Fruit fly (Drosophila melanogaster): Measurements from ENCODE around the gene CG33272.

CG33272 gene

dm6 chr3L:11485956-11486609, 24.3 kb downstream of the CG33272 start (continued):
- TF ChIP-seq CG3065 (GFP tag; optimal IDR thresholded peaks at IDR 0.05) (no peak), CG10209 (GFP tag; optimal IDR thresholded peaks at IDR 0.05) (no peak), CG2199 (GFP tag; IDR thresholded peaks at IDR 0.05) (0 out of 3 replicates have a peak, but pooled peaks have one; percentile 11), bcd (GFP tag; optimal IDR thresholded peaks at IDR 0.05) (no peak), pb (GFP tag; optimal IDR thresholded peaks at IDR 0.05) (no peak), fd102C (GFP tag; optimal IDR thresholded peaks at IDR 0.05) (no peak), CG10543 (GFP tag; optimal IDR thresholded peaks at IDR 0.05) (no peak), Blimp-1 (GFP tag; optimal IDR thresholded peaks at IDR 0.05) (peak; percentile 47), CG31441 (GFP tag; IDR thresholded peaks at IDR 0.05) (peak; percentile 55), CG2120 (GFP tag; optimal IDR thresholded peaks at IDR 0.05) (no peak), CG2129 (GFP tag; IDR thresholded peaks at IDR 0.05; ENCODE audit: partially characterized antibody) (no peak), CG2889 (GFP tag; IDR thresholded peaks at IDR 0.05) (no peak), inv (GFP tag; IDR thresholded peaks at IDR 0.05; ENCODE audit: partially characterized antibody) (no peak), CG13624 (GFP tag; optimal IDR thresholded peaks at IDR 0.05) (no peak), Ravus (GFP tag; IDR thresholded peaks at IDR 0.05) (no peak), CG4854 (GFP tag; optimal IDR thresholded peaks at IDR 0.05) (no peak), Mad (GFP tag; optimal IDR thresholded peaks at IDR 0.05) (no peak), Hand (GFP tag; optimal IDR thresholded peaks at IDR 0.05) (no peak), en (GFP tag; optimal IDR thresholded peaks at IDR 0.05) (no peak), CG10366 (GFP tag; IDR thresholded peaks at IDR 0.05) (no peak), dimm (GFP tag; IDR thresholded peaks at IDR 0.05) (no peak), bowl (GFP tag; IDR thresholded peaks at IDR 0.05) (no peak), ftz-f1 (GFP tag; optimal IDR thresholded peaks at IDR 0.05) (no peak), Oaz (GFP tag; IDR thresholded peaks at IDR 0.05) (no peak), scrt (GFP tag; optimal IDR thresholded peaks at IDR 0.05) (no peak), Hsf (GFP tag; optimal IDR thresholded peaks at IDR 0.05) (no peak), CG17359 (tag; optimal IDR thresholded peaks at IDR 0.05) (peak; percentile 33), emc (GFP tag; optimal IDR thresholded peaks at IDR 0.05) (no peak), cato (GFP tag; optimal IDR thresholded peaks at IDR 0.05; ENCODE audit: borderline replicate concordance) (no peak), Ets65A (GFP tag) (no peak), CG15479 (GFP tag; optimal IDR thresholded peaks at IDR 0.05) (no peak), tx (GFP tag; optimal IDR thresholded peaks at IDR 0.05) (no peak), BEAF-32 (GFP tag; optimal IDR thresholded peaks at IDR 0.05) (no peak), hbn (GFP tag; IDR thresholded peaks at IDR 0.05; ENCODE audit: partially characterized antibody) (no peak), p53 (GFP tag; optimal IDR thresholded peaks at IDR 0.05) (no peak), CG15514 (GFP tag; optimal IDR thresholded peaks at IDR 0.05) (no peak), prd (optimal IDR thresholded peaks at IDR 0.05) (no peak), prd (GFP tag; IDR thresholded peaks at IDR 0.05) (peak; percentile 23; the same call in 1 of the 3 replicates), zen2 (GFP tag; IDR thresholded peaks at IDR 0.05; ENCODE audit: partially characterized antibody) (no peak), CG17912 (GFP tag; optimal IDR thresholded peaks at IDR 0.05) (no peak), CG9215 (GFP tag; IDR thresholded peaks at IDR 0.05) (no peak), CrebB (tag; optimal IDR thresholded peaks at IDR 0.05) (no peak), CG12659 (GFP tag; optimal IDR thresholded peaks at IDR 0.05) (no peak), CG12155 (GFP tag; optimal IDR thresholded peaks at IDR 0.05) (no peak), CG11456 (GFP tag; IDR thresholded peaks at IDR 0.05) (no peak), CG11560 (tag; IDR thresholded peaks at IDR 0.05) (no peak), CG3838 (GFP tag; optimal IDR thresholded peaks at IDR 0.05) (no peak), gcm2 (GFP tag; optimal IDR thresholded peaks at IDR 0.05) (no peak), ssp (GFP tag; IDR thresholded peaks at IDR 0.05) (no peak), ewg (GFP tag; optimal IDR thresholded peaks at IDR 0.05) (no peak), nerfin-2 (GFP tag; IDR thresholded peaks at IDR 0.05; ENCODE audit: partially characterized antibody) (no peak)
